Fruit fly (Drosophila melanogaster) whole organism: ENCODE data around the gene dmrt99B.

Experiments
- CG8478 ChIP-seq: fragments of >200 bp; optimal IDR thresholded peaks from 2 replicates; lab custom pipeline; 2018; ENCODE audit warnings: inconsistent platforms
- Dll ChIP-seq: fragments of >200 bp; optimal IDR thresholded peaks from 2 replicates; lab custom pipeline; 2017
- EcR ChIP-seq, 2 experiments: fragments of >200 bp; optimal IDR thresholded peaks; 2 replicates each; lab custom pipeline; 2017; ENCODE audit warnings: missing biosample characterization in 2 of 2, missing genetic modification characterization in 2 of 2, missing genetic modification reagents in 2 of 2
- pan ChIP-seq: fragments of >200 bp; optimal IDR thresholded peaks from 2 replicates; lab custom pipeline; 2017
- psq ChIP-seq: fragments of >200 bp; optimal IDR thresholded peaks from 2 replicates; lab custom pipeline; 2017
- usp ChIP-seq: fragments of >200 bp; optimal IDR thresholded peaks from 2 replicates; lab custom pipeline; 2017; ENCODE audit warnings: missing biosample characterization, missing genetic modification characterization, mixed read lengths

Gene dmrt99B

DNA sequence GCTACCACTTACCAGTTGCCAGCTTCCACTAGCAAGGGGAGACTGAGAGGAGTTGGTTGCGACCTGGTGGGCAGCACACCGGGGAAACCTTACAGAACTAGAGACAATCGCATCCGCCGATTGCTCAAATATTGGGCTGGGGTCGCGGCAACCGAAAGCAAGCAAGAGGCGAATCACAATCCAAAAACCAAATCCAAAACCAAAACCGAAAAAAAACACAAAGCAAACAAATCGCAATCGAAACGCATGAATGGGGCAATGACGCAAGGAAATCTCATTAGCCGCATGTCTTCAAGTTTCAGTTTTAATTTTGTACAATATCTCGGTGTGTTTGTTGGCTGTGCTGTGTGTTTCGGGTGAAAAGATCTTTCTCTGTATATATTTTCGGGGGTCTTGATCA is 3.2 kb upstream of the dmrt99B start, which contains the start of gene Obp99c:
Gene Obp99c (minus strand): TSS at position 101 of the 400 bp plus-strand sequence.
- no peak for TF ChIP-seq usp
- TF ChIP-seq EcR (GFP tag; optimal IDR thresholded peaks at IDR 0.05; lab: Kevin White, UChicago), result no peak
- no peak for TF ChIP-seq pan (lab: Kevin White, UChicago)
- TF ChIP-seq Dll (lab: Kevin White, UChicago), result no peak
- no peak for TF ChIP-seq psq (lab: Kevin White, UChicago)
- no peak for TF ChIP-seq CG8478 (lab: Kevin White, UChicago)

- TF ChIP-seq usp (no peak), Dll (lab: Kevin White, UChicago) (no peak), CG8478 (lab: Kevin White, UChicago) (no peak), psq (lab: Kevin White, UChicago) (no peak), EcR (GFP tag; optimal IDR thresholded peaks at IDR 0.05; lab: Kevin White, UChicago) (no peak), pan (lab: Kevin White, UChicago) (no peak)
Observed at dm6 chr3R:29689833-29690538, 2.4 kb upstream of the dmrt99B start.

dm6 chr3R:29690539-29690852 is 1.9 kb upstream of the dmrt99B start:
- TF ChIP-seq EcR (GFP tag; optimal IDR thresholded peaks at IDR 0.05; lab: Kevin White, UChicago) (no peak), CG8478 (lab: Kevin White, UChicago) (no peak), psq (lab: Kevin White, UChicago) (no peak), pan (lab: Kevin White, UChicago) (no peak), Dll (lab: Kevin White, UChicago) (no peak), usp (no peak)

DNA sequence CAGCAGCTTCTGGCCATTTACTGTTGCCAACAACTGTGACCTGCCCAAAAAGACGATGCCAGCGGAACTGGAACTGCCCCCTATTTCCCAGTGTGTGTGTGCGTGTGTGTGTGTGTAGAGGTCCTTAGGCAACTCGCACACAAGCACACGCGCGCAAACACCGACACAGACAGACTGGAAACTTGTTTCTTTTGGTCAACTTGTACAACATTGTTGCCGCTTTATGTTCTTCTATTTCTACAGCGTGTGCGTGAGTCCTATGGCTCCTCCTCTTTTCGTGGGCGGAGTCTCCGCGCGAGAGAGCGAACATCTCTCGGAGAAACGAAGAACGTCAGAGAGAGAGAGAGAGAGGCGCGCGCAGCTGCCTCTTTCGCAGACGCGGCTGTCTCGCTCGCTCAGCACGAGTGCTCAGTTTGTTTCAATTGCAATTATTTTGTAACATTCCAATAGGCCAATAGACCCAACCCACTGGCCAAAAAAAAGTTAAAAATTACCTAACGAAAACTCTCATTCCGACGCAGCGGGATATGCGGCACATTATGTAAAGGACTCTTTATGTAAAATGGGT is 1.3 kb upstream of the dmrt99B start:
- TF ChIP-seq EcR (GFP tag; optimal IDR thresholded peaks at IDR 0.05; lab: Kevin White, UChicago) (no peak), Dll (lab: Kevin White, UChicago) (no peak), CG8478 (lab: Kevin White, UChicago) (no peak), pan (lab: Kevin White, UChicago) (no peak), usp (no peak), psq (lab: Kevin White, UChicago) (no peak)

- TF ChIP-seq pan (lab: Kevin White, UChicago) (no peak), Dll (lab: Kevin White, UChicago) (no peak), EcR (GFP tag; optimal IDR thresholded peaks at IDR 0.05; lab: Kevin White, UChicago) (no peak), CG8478 (lab: Kevin White, UChicago) (no peak), psq (lab: Kevin White, UChicago) (no peak), usp (no peak)
Observed at dm6 chr3R:29695744-29696143, 3.4 kb downstream of the dmrt99B start.

DNA sequence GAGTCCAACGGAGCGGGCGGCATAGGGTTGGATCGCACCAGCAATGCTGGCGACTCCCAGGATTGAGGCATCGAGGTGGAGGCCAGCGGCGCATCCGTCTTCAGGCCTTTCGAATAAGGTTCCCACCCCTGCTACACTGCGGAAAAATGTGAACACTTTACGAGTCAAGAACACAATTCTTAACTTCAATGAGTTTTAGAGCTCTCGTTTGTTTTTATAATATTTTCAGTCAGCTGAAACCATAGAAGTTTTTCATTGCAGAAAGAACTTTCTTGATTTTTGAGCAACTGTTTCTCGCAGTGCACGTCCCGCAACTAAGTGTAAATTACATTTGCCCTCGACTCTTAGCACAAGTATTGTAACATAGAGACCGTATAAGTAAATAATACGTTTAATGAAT is 4.0 kb downstream of the dmrt99B start:
- TF ChIP-seq Dll (lab: Kevin White, UChicago), result no peak
- TF ChIP-seq CG8478 (lab: Kevin White, UChicago), result no peak
- no peak for TF ChIP-seq pan (lab: Kevin White, UChicago)
- no peak for TF ChIP-seq usp
- TF ChIP-seq EcR (GFP tag; optimal IDR thresholded peaks at IDR 0.05; lab: Kevin White, UChicago), result no peak
- no peak for TF ChIP-seq psq (lab: Kevin White, UChicago)

DNA sequence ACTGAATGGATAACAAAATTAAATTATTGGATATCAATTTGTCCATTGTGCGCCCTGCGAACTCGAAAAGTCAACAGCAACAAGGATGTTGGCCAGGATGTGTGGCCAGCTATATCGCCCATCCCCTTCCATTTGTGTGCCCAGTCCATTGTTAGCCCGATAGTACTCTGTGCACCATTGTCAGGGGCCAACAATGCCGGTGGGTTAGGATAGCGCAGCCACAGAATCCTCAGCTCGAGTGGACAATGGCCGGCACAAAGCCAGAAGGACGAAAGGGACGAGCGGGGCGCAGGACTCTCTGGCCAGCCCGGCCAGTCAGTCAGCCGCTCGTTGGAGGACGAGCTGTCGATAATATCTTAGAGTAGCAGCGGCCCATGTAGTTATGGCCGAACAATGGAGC is 5.5 kb downstream of the dmrt99B start:
- TF ChIP-seq EcR (GFP tag; optimal IDR thresholded peaks at IDR 0.05; lab: Kevin White, UChicago) (no peak), Dll (lab: Kevin White, UChicago) (no peak), psq (lab: Kevin White, UChicago) (no peak), usp (no peak), CG8478 (lab: Kevin White, UChicago) (no peak), pan (lab: Kevin White, UChicago) (no peak)

dm6 chr3R:29699220-29699619 is 6.8 kb downstream of the dmrt99B start:
- TF ChIP-seq psq (lab: Kevin White, UChicago) (no peak), usp (no peak), Dll (lab: Kevin White, UChicago) (no peak), pan (lab: Kevin White, UChicago) (no peak), CG8478 (lab: Kevin White, UChicago) (no peak), EcR (GFP tag; optimal IDR thresholded peaks at IDR 0.05; lab: Kevin White, UChicago) (no peak)

- no peak for TF ChIP-seq usp
- no peak for TF ChIP-seq Dll (lab: Kevin White, UChicago)
- no peak for TF ChIP-seq EcR (GFP tag; optimal IDR thresholded peaks at IDR 0.05; lab: Kevin White, UChicago)
- no peak for TF ChIP-seq pan (lab: Kevin White, UChicago)
- no peak for TF ChIP-seq psq (lab: Kevin White, UChicago)
Observed at dm6 chr3R:29701739-29702138, 9.3 kb downstream of the dmrt99B start.

dm6 chr3R:29704557-29704956 is 12.2 kb downstream of the dmrt99B start:
- TF ChIP-seq usp (no peak), pan (lab: Kevin White, UChicago) (no peak), CG8478 (lab: Kevin White, UChicago) (no peak), psq (lab: Kevin White, UChicago) (no peak), EcR (GFP tag; optimal IDR thresholded peaks at IDR 0.05; lab: Kevin White, UChicago) (no peak), Dll (lab: Kevin White, UChicago) (no peak)

- no peak for TF ChIP-seq usp
- TF ChIP-seq psq (lab: Kevin White, UChicago), result no peak
- TF ChIP-seq CG8478 (lab: Kevin White, UChicago), result no peak
- no peak for TF ChIP-seq EcR (GFP tag; optimal IDR thresholded peaks at IDR 0.05; lab: Kevin White, UChicago)
- no peak for TF ChIP-seq Dll (lab: Kevin White, UChicago)
- TF ChIP-seq pan (lab: Kevin White, UChicago), result no peak
Observed at dm6 chr3R:29705789-29706303, 13.5 kb downstream of the dmrt99B start.
